Worm (Caenorhabditis elegans): Measurements from ENCODE around the gene his-41.

DNA sequence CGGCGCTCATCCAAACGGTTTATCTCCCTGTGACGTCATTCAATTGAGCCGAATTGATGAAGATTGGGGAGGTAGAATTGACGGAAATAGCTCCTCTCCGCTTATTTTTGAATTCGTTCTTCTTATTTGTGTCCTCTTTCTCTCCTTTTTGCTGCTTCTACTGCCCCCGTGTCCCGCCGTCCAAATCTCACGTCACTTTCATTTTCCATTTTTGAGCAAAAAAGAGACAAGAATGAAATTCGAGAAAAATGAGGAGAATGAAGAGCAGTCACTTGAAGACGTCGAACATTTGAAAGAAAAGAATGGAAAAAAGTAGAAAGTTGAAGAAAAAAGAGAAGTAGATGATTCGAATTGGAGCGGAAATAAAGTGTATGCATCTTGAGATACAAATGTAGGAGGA lies 18.2 kb downstream of the his-41 start:
- TF ChIP-seq Y79H2A.3 (GFP tag; conservative IDR thresholded peaks at IDR 0.05) (no peak), atf-7 (tag; optimal IDR thresholded peaks at IDR 0.05) (peak; percentile 7), pha-4 (tag; optimal IDR thresholded peaks at IDR 0.05) (no peak), ceh-100 (GFP tag; IDR thresholded peaks at IDR 0.05) (no peak), C06A6.2 (GFP tag; conservative IDR thresholded peaks at IDR 0.05) (no peak), hlh-12 (tag; optimal IDR thresholded peaks at IDR 0.05) (no peak), F22D6.2 (tag; optimal IDR thresholded peaks at IDR 0.05) (no peak)
